Worm (Caenorhabditis elegans) whole organism, L2 larva: ENCODE data around the gene npr-1.

Experiments used
- elt-1 ChIP-seq: fragments of 150-350 bp; optimal IDR thresholded peaks from 2 replicates; lab custom pipeline; 2014; ENCODE audit warnings: missing biosample characterization, missing genetic modification characterization
- nhr-10 ChIP-seq: sonication (generic microtip); optimal IDR thresholded peaks from 2 replicates; lab custom pipeline; 2017; ENCODE audit warnings: missing biosample characterization, missing genetic modification characterization
- nhr-77 ChIP-seq: fragments of 150-350 bp; optimal IDR thresholded peaks from 2 replicates; lab custom pipeline; 2014; ENCODE audit warnings: missing biosample characterization, missing genetic modification characterization
- zag-1 ChIP-seq: fragments of 150-350 bp; optimal IDR thresholded peaks from 2 replicates; lab custom pipeline; 2014; ENCODE audit warnings: missing biosample characterization, missing genetic modification characterization

DNA sequence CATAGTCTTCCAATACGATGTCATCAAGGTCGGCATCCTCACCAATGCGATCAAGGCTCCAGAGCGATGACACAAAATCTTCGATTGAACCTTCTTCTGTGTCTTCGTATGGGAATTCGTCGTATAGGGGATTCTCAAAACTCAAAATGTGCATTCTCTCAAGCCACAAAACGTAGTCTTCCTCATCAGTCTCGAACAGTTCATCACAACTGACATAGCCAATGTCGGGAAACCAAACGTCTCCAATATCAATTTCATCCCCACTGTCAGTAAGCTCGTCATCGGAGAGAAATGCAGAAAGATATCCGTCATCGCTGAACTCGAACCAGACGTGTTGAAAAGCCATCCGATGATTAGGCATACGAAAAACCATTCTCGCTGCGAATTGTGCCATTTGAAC, 15.1 kb downstream of the npr-1 start, which contains the start of gene C39E6.2:
- no peak for TF ChIP-seq elt-1 (tag; lab: Kevin White, UChicago)
- TF ChIP-seq nhr-10: no peak
- no peak for TF ChIP-seq nhr-77 (tag; lab: Kevin White, UChicago)
- no peak for TF ChIP-seq zag-1 (tag; lab: Kevin White, UChicago)
